Fruit fly (Drosophila melanogaster) Kc167 (cell line): ENCODE measurements around the gene CG4194.

Experiments used
- Myc ChIP-seq: fragments of >200 bp; optimal IDR thresholded peaks from 2 replicates; lab custom pipeline; 2017; ENCODE audit warnings: missing external identifiers
- Sin3A ChIP-seq: fragments of >200 bp; optimal IDR thresholded peaks from 2 replicates; lab custom pipeline; 2018; ENCODE audit warnings: missing external identifiers
- insv ChIP-seq: fragments of >200 bp; optimal IDR thresholded peaks from 3 replicates; lab custom pipeline; 2018; ENCODE audit warnings: missing external identifiers
- psq ChIP-seq: fragments of >200 bp; optimal IDR thresholded peaks from 2 replicates; lab custom pipeline; 2017; ENCODE audit warnings: missing external identifiers
- ttk ChIP-seq: sonication (Bioruptor generic); optimal IDR thresholded peaks from 2 replicates; lab custom pipeline; 2017; ENCODE audit warnings: missing external identifiers

dm6 chrX:2096341-2096740, 27.9 kb downstream of the CG4194 start:
- TF ChIP-seq Myc (lab: Kevin White, UChicago), result no peak
- TF ChIP-seq Sin3A (lab: Kevin White, UChicago), result no peak
- no peak for TF ChIP-seq psq (lab: Kevin White, UChicago)
- TF ChIP-seq insv (lab: Kevin White, UChicago), result no peak
- no peak for TF ChIP-seq ttk
